Worm (Caenorhabditis elegans) whole organism, L4/young adult: ENCODE measurements around the gene F23D12.10.

Source experiments
- dao-5 ChIP-seq: sonication (generic microtip); optimal IDR thresholded peaks from 2 replicates; lab custom pipeline; 2016; ENCODE audit warnings: missing genotype, missing genetic modification characterization, moderate library complexity, missing compliant biosample characterization
- him-1 ChIP-seq: sonication (generic microtip); optimal IDR thresholded peaks from 2 replicates; lab custom pipeline; 2016; ENCODE audit warnings: missing genotype, missing genetic modification reagents, missing genetic modification characterization, missing compliant biosample characterization

ce11 chrX:14405817-14406216 lies 9.7 kb downstream of the F23D12.10 start, which contains the start of gene frpr-17:
- TF ChIP-seq dao-5 (tag; lab: Kevin White, UChicago): no peak
- TF ChIP-seq him-1 (tag; lab: Kevin White, UChicago): no peak
